Fruit fly (Drosophila melanogaster): ENCODE results near the gene CG3942.
A peak's percentile ranks its signal among the peaks of the same experiment; 100 is the strongest.

Gene CG3942

dm6 chr3R:12234584-12234983 lies 19.4 kb upstream of the CG3942 start, which contains the start of gene Cyp313a5:
Cyp313a5 (minus strand) TSS chr3R:12234684.
- no peak for TF ChIP-seq Deaf1 (tag; optimal IDR thresholded peaks at IDR 0.05)
- no peak for TF ChIP-seq CG18764 (GFP tag; optimal IDR thresholded peaks at IDR 0.05)
- no peak for TF ChIP-seq H15 (GFP tag; IDR thresholded peaks at IDR 0.05)
- no peak for TF ChIP-seq sug (tag; optimal IDR thresholded peaks at IDR 0.05)
- no peak for TF ChIP-seq ab (GFP tag; optimal IDR thresholded peaks at IDR 0.05)
- no peak for TF ChIP-seq tx (GFP tag; optimal IDR thresholded peaks at IDR 0.05)
- no peak for TF ChIP-seq Bgb (GFP tag; IDR thresholded peaks at IDR 0.05; ENCODE audit: partially characterized antibody)
- TF ChIP-seq CG17612 (GFP tag; IDR thresholded peaks at IDR 0.05), result no peak
- TF ChIP-seq shn (GFP tag; optimal IDR thresholded peaks at IDR 0.05), result no peak
- no peak for TF ChIP-seq mld (GFP tag; IDR thresholded peaks at IDR 0.05; ENCODE audit: partially characterized antibody)
- no peak for TF ChIP-seq CG15073 (GFP tag; optimal IDR thresholded peaks at IDR 0.05)
- no peak for TF ChIP-seq Blimp-1 (GFP tag; optimal IDR thresholded peaks at IDR 0.05)
- TF ChIP-seq CG11456 (GFP tag; IDR thresholded peaks at IDR 0.05), result no peak
- TF ChIP-seq CG14860 (GFP tag; IDR thresholded peaks at IDR 0.05; ENCODE audit: partially characterized antibody), result no peak
- no peak for TF ChIP-seq Atf3 (GFP tag; optimal IDR thresholded peaks at IDR 0.05)
- no peak for TF ChIP-seq MBD-R2 (GFP tag; IDR thresholded peaks at IDR 0.05)
- no peak for TF ChIP-seq CG18262 (tag; optimal IDR thresholded peaks at IDR 0.05)

- TF ChIP-seq CG5245 (GFP tag; optimal IDR thresholded peaks at IDR 0.05) (no peak), slbo (GFP tag; IDR thresholded peaks at IDR 0.05) (no peak), hb (GFP tag; IDR thresholded peaks at IDR 0.05; ENCODE audit: partially characterized antibody) (no peak), sd (tag; optimal IDR thresholded peaks at IDR 0.05) (no peak), Xbp1 (GFP tag; optimal IDR thresholded peaks at IDR 0.05) (no peak), tio (GFP tag; optimal IDR thresholded peaks at IDR 0.05) (no peak), CG12219 (GFP tag; optimal IDR thresholded peaks at IDR 0.05) (no peak), ara (GFP tag; IDR thresholded peaks at IDR 0.05) (no peak), pros (GFP tag; optimal IDR thresholded peaks at IDR 0.05) (no peak), gem (tag; optimal IDR thresholded peaks at IDR 0.05) (no peak), tx (GFP tag; optimal IDR thresholded peaks at IDR 0.05) (no peak), Nf-YC (tag; optimal IDR thresholded peaks at IDR 0.05) (no peak), pb (GFP tag; optimal IDR thresholded peaks at IDR 0.05) (no peak), CTCF (GFP tag; optimal IDR thresholded peaks at IDR 0.05) (no peak), cato (GFP tag; optimal IDR thresholded peaks at IDR 0.05; ENCODE audit: borderline replicate concordance) (no peak), CG16863 (GFP tag; optimal IDR thresholded peaks at IDR 0.05) (no peak)
Measured at dm6 chr3R:12236804-12237203, 17.2 kb upstream of the CG3942 start, which contains the start of gene Cyp313a2. Cyp313a2 (minus strand) TSS chr3R:12236904.

- no peak for TF ChIP-seq CG15514 (GFP tag; optimal IDR thresholded peaks at IDR 0.05)
- TF ChIP-seq CG7271 (tag; optimal IDR thresholded peaks at IDR 0.05), result no peak
- TF ChIP-seq knrl (GFP tag; IDR thresholded peaks at IDR 0.05; ENCODE audit: partially characterized antibody), result 0 out of 3 replicates have a peak, but pooled peaks have one; percentile 6
- TF ChIP-seq ftz-f1 (GFP tag; optimal IDR thresholded peaks at IDR 0.05), result no peak
- TF ChIP-seq maf-S (GFP tag; optimal IDR thresholded peaks at IDR 0.05), result no peak
- TF ChIP-seq CG10209 (GFP tag; optimal IDR thresholded peaks at IDR 0.05), result no peak
- TF ChIP-seq CG6272 (GFP tag; IDR thresholded peaks at IDR 0.05), result no peak
- no peak for TF ChIP-seq CG7372 (GFP tag; IDR thresholded peaks at IDR 0.05)
- TF ChIP-seq oc (tag; optimal IDR thresholded peaks at IDR 0.05), result peak; percentile 1
- TF ChIP-seq CG10959 (GFP tag; IDR thresholded peaks at IDR 0.05), result no peak
- no peak for TF ChIP-seq MTF-1 (GFP tag; optimal IDR thresholded peaks at IDR 0.05; ENCODE audit: borderline replicate concordance)
- no peak for TF ChIP-seq zfh1 (GFP tag; IDR thresholded peaks at IDR 0.05)
Measured at dm6 chr3R:12239166-12239565, 14.8 kb upstream of the CG3942 start, which contains the start of gene Cyp313a3. Cyp313a3 (minus strand) TSS chr3R:12239266.

Data from whole organism, embryonic.